Worm (Caenorhabditis elegans): ENCODE data around the gene F44A6.3.

- TF ChIP-seq lin-13 (GFP tag; optimal IDR thresholded peaks at IDR 0.05): no peak
- TF ChIP-seq nhr-28 (tag; optimal IDR thresholded peaks at IDR 0.05): no peak
- no peak for TF ChIP-seq snpc-1.2 (GFP tag; IDR thresholded peaks at IDR 0.05)
- no peak for TF ChIP-seq ama-1 (optimal IDR thresholded peaks at IDR 0.05)
- TF ChIP-seq aly-2 (tag; optimal IDR thresholded peaks at IDR 0.05): no peak
- no peak for TF ChIP-seq nhr-102 (tag; optimal IDR thresholded peaks at IDR 0.05)
- TF ChIP-seq unc-62 (GFP tag; optimal IDR thresholded peaks at IDR 0.05 in 1 of 2): no peak
- no peak for TF ChIP-seq unc-62 (tag; optimal IDR thresholded peaks at IDR 0.05)
- TF ChIP-seq lin-15B (tag; optimal IDR thresholded peaks at IDR 0.05): no peak
- no peak for TF ChIP-seq dpl-1 (GFP tag; optimal IDR thresholded peaks at IDR 0.05)
- no peak for TF ChIP-seq ces-1 (GFP tag; optimal IDR thresholded peaks at IDR 0.05)
- TF ChIP-seq skn-1 (tag; optimal IDR thresholded peaks at IDR 0.05): no peak
Observed at ce11 chrX:10240939-10241338, 28.4 kb downstream of the F44A6.3 start, which contains the start of gene str-74.
